Worm (Caenorhabditis elegans): Measurements from ENCODE around the gene C11G10.1.

C11G10.1 gene

DNA sequence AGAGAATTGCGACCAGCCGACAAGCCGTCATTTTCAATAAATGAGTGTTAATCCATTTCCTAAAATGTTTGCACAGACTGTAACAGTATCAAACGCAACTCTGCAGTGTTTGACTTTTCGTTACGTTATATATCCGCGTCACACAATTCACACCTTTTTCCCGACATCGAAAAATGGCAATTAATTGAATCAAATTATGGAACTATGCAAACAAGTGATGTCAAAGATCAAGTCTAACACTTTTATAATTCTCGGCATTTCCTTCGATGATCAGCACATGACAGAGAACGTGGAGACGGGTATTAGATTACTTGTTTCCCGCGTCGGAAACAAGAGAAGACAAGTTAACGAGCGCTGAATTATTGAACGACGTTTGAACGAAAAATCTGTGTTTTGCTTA, 35.7 kb upstream of the C11G10.1 start, which contains the start of gene phat-6:
Gene phat-6, minus strand, starts transcription at position 101 of the 400 bp plus-strand sequence.
- TF ChIP-seq unc-86 (tag; optimal IDR thresholded peaks at IDR 0.05) (peak; percentile 12), F16B12.6 (tag; optimal IDR thresholded peaks at IDR 0.05) (no peak), isw-1 (GFP tag; IDR thresholded peaks at IDR 0.05) (no peak), lin-14 (GFP tag; optimal IDR thresholded peaks at IDR 0.05) (peak; percentile 27), zag-1 (tag; optimal IDR thresholded peaks at IDR 0.05) (no peak), lin-35 (GFP tag; optimal IDR thresholded peaks at IDR 0.05) (no peak), fkh-8 (tag; optimal IDR thresholded peaks at IDR 0.05) (peak; percentile 3), lsy-2 (tag; optimal IDR thresholded peaks at IDR 0.05) (no peak), fkh-4 (tag; optimal IDR thresholded peaks at IDR 0.05; ENCODE audit: borderline replicate concordance) (no peak), tbx-2 (tag; optimal IDR thresholded peaks at IDR 0.05) (peak; percentile 23), nhr-71 (tag; optimal IDR thresholded peaks at IDR 0.05) (peak; percentile 50), nhr-47 (tag; optimal IDR thresholded peaks at IDR 0.05) (peak; percentile 20), nhr-28 (tag; optimal IDR thresholded peaks at IDR 0.05) (no peak)

DNA sequence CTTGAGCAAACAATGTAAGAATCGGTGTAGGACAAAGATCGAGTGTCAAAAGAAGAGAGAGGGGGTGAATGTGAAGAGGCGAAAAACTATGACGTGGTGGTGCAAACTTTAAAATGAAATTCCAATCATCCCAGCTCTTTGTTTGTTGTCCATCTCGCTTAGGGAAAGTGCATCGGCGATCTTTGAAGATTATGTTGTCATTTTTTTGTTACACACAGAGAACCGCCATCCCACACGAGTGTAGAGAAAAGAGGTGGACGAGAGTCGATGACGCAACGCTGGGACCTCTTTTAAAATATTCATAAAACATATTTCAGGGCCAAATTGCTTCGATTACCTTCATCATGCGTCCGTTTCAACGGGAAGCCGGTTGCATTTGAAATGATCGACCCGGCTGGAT, 32.8 kb upstream of the C11G10.1 start:
- TF ChIP-seq lin-14 (GFP tag; optimal IDR thresholded peaks at IDR 0.05) (peak; percentile 38), efl-1 (optimal IDR thresholded peaks at IDR 0.05) (no peak), efl-1 (GFP tag; optimal IDR thresholded peaks at IDR 0.05 in 1 of 2) (peak in 1 of 2 experiments; percentile 38), nhr-90 (tag; optimal IDR thresholded peaks at IDR 0.05; ENCODE audit: poor library complexity) (no peak)

DNA sequence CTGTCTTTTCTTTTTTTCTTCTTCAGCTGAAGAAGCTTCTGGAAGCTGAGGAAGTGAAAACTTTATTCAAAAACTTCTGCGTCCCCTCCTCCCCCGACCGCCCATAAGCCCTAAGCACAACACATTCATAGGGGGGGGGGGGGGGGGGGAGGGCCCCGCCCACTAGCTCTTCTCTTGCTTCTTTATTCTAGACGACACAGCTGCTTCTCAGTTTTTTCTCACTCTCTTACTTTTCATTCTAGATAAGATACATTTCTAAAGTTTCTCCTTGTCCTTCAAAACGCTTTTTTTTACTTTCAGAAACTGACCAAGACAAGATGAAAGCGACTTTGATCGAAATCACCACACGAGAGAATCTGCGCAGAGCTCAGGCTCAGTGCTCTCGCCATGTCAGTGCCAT, 31.3 kb upstream of the C11G10.1 start, which contains the start of gene T10B10.4:
Gene T10B10.4, plus strand, starts transcription at position 301 of the 400 bp plus-strand sequence.
- TF ChIP-seq elt-2 (tag; optimal IDR thresholded peaks at IDR 0.05) (no peak), mab-9 (GFP tag; IDR thresholded peaks at IDR 0.05) (no peak), nhr-77 (tag; optimal IDR thresholded peaks at IDR 0.05) (no peak), mdl-1 (tag; optimal IDR thresholded peaks at IDR 0.05) (no peak), swsn-7 (tag; optimal IDR thresholded peaks at IDR 0.05) (no peak), nhr-237 (tag; optimal IDR thresholded peaks at IDR 0.05) (no peak), nhr-20 (tag; optimal IDR thresholded peaks at IDR 0.05) (no peak), ama-1 (optimal IDR thresholded peaks at IDR 0.05) (no peak), dsc-1 (tag; optimal IDR thresholded peaks at IDR 0.05) (no peak), lsy-2 (tag; optimal IDR thresholded peaks at IDR 0.05) (no peak), sptf-1 (tag; optimal IDR thresholded peaks at IDR 0.05) (no peak), ceh-88 (GFP tag; IDR thresholded peaks at IDR 0.05) (no peak), vab-15 (tag; optimal IDR thresholded peaks at IDR 0.05) (no peak)

DNA sequence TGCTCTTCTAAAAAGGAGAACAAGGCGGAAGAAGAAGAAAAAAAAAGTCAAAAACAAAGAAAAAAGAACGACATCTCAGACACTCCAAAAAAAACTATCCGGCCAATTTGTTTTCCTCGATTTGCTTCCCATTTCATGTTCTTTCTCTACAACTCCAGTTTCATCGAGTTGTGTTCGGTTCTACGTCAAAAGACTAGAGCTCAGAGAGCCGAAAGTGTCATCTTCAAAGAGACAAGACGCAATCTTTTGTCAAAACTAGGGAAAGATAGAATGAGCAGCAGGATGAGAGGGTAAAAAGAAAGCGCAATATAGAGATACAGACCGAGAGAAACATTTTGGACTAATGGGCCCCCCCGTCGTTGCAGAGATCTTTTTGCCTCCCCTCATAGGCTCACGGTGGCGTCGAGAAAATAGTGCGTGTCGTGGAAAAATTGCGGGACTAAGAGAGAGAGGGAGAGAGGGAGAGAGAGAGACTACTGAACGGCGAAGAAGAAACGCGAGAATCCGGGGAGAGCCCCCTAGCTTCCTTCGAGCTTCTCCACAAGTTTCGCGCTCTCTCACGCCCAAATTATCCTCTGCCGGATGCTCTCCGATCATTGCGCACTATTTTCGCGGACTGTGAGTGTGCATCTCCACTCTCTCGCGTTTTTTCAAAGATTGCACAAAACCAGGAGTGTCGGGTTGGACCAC, 30.6 kb upstream of the C11G10.1 start:
- TF ChIP-seq xbp-1 (tag; optimal IDR thresholded peaks at IDR 0.05) (peak; percentile 53), zip-4 (GFP tag; optimal IDR thresholded peaks at IDR 0.05) (peak; percentile 4), swsn-7 (tag; optimal IDR thresholded peaks at IDR 0.05) (peak; percentile 72), nhr-28 (tag; optimal IDR thresholded peaks at IDR 0.05) (no peak), isw-1 (GFP tag; IDR thresholded peaks at IDR 0.05) (peak; percentile 44), unc-86 (tag; optimal IDR thresholded peaks at IDR 0.05) (peak; percentile 88), lsy-2 (tag; optimal IDR thresholded peaks at IDR 0.05) (peak; percentile 57 to 64), sup-37 (GFP tag; optimal IDR thresholded peaks at IDR 0.05) (peak; percentile 26), fos-1 (tag; optimal IDR thresholded peaks at IDR 0.05) (peak; percentile 1), ceh-63 (GFP tag; optimal IDR thresholded peaks at IDR 0.05) (peak; percentile 50), ama-1 (optimal IDR thresholded peaks at IDR 0.05) (no peak), lin-15B (tag; optimal IDR thresholded peaks at IDR 0.05) (no peak), nhr-77 (tag; optimal IDR thresholded peaks at IDR 0.05) (peak; percentile 60), aly-2 (tag; optimal IDR thresholded peaks at IDR 0.05) (no peak), pax-3 (tag; optimal IDR thresholded peaks at IDR 0.05) (peak; percentile 50), ceh-88 (GFP tag; IDR thresholded peaks at IDR 0.05) (peak; percentile 34; the same call in 1 of the 2 replicates), snpc-4 (tag; optimal IDR thresholded peaks at IDR 0.05) (no peak), ceh-8 (GFP tag; optimal IDR thresholded peaks at IDR 0.05) (peak; percentile 82), egl-13 (tag; optimal IDR thresholded peaks at IDR 0.05) (peak; percentile 80), nhr-85 (tag) (no peak), tbx-2 (tag; optimal IDR thresholded peaks at IDR 0.05) (peak; percentile 81), lin-13 (GFP tag; optimal IDR thresholded peaks at IDR 0.05) (peak; percentile 37), aha-1 (tag; optimal IDR thresholded peaks at IDR 0.05) (no peak), unc-130 (tag; optimal IDR thresholded peaks at IDR 0.05) (peak; percentile 44), mdl-1 (tag; optimal IDR thresholded peaks at IDR 0.05) (peak in 1 of 2 experiments; percentile 33), sptf-1 (tag; optimal IDR thresholded peaks at IDR 0.05) (no peak), lir-3 (tag; optimal IDR thresholded peaks at IDR 0.05; ENCODE audit: poor library complexity) (peak; percentile 2), unc-30 (tag; optimal IDR thresholded peaks at IDR 0.05) (no peak), mab-9 (GFP tag; IDR thresholded peaks at IDR 0.05) (no peak)
